Worm (Caenorhabditis elegans) whole organism, midembryonic: Measurements from ENCODE around the gene C45G9.11.

Experiments
- klf-2 ChIP-seq: fragments of 200-800 bp; sonication (Bioruptor generic); conservative IDR thresholded peaks from 2 replicates; pipeline ENCODE4 v1.3.6; 2022; ENCODE audit warnings: missing genetic modification reagents, missing genetic modification characterization, missing compliant biosample characterization
- med-1 ChIP-seq: sonication (generic microtip); optimal IDR thresholded peaks from 2 replicates; lab custom pipeline; 2017; ENCODE audit warnings: missing genetic modification characterization, mild to moderate bottlenecking, missing compliant biosample characterization, antibody characterized with exemption, missing genetic modification reagents; ENCODE audit not compliant: insufficient read depth
- ref-1 ChIP-seq: fragments of 200-800 bp; sonication (Bioruptor generic); conservative IDR thresholded peaks from 2 replicates; pipeline ENCODE4 v1.3.6; 2022; ENCODE audit warnings: missing genetic modification reagents, missing genetic modification characterization, missing compliant biosample characterization
- ztf-23 ChIP-seq: fragments of 200-800 bp; sonication (Bioruptor generic); IDR thresholded peaks from 2 replicates; pipeline ENCODE4 v1.3.6; 2022; ENCODE audit warnings: missing genetic modification reagents, missing genetic modification characterization, missing compliant biosample characterization
- ztf-29 ChIP-seq: fragments of 200-800 bp; sonication (Bioruptor generic); IDR thresholded peaks from 2 replicates; pipeline ENCODE4 v1.3.6; 2022; ENCODE audit warnings: missing genetic modification reagents, missing genetic modification characterization, missing compliant biosample characterization

ce11 chrIII:5071509-5071908 is 3.0 kb upstream of the C45G9.11 start, which contains the start of gene C45G9.12:
- TF ChIP-seq ref-1 (GFP tag; lab: Robert Waterston, UW): no peak
- TF ChIP-seq ztf-29 (GFP tag; lab: Robert Waterston, UW): no peak
- TF ChIP-seq med-1: no peak
- no peak for TF ChIP-seq ztf-23 (GFP tag; lab: Robert Waterston, UW)
- TF ChIP-seq klf-2 (GFP tag; lab: Robert Waterston, UW): no peak
